Worm (Caenorhabditis elegans): ENCODE measurements around the gene mep-1.

- no peak for TF ChIP-seq nhr-12 (tag; optimal IDR thresholded peaks at IDR 0.05)
- no peak for TF ChIP-seq ztf-11 (tag; optimal IDR thresholded peaks at IDR 0.05)
- TF ChIP-seq nhr-11 (tag; optimal IDR thresholded peaks at IDR 0.05), result no peak
- TF ChIP-seq aly-2 (tag; optimal IDR thresholded peaks at IDR 0.05), result no peak
- TF ChIP-seq sptf-1 (tag; optimal IDR thresholded peaks at IDR 0.05), result no peak
- TF ChIP-seq mep-1 (tag; optimal IDR thresholded peaks at IDR 0.05), result no peak
Measured at ce11 chrIV:11498169-11498568, 26.3 kb upstream of the mep-1 start, which contains the start of gene sms-1.

Measured in whole organism, L1 larva.